Worm (Caenorhabditis elegans): ENCODE measurements around the gene plx-1.

Gene plx-1

ce11 chrIV:999675-1000074 lies 40.4 kb downstream of the plx-1 start:
- TF ChIP-seq hmg-11 (tag; optimal IDR thresholded peaks at IDR 0.05): no peak
- TF ChIP-seq fos-1 (tag; optimal IDR thresholded peaks at IDR 0.05): no peak
- TF ChIP-seq mdl-1 (tag; optimal IDR thresholded peaks at IDR 0.05): no peak
- peak; percentile 99 for TF ChIP-seq ceh-28 (tag; optimal IDR thresholded peaks at IDR 0.05)
- no peak for TF ChIP-seq fkh-2 (tag; optimal IDR thresholded peaks at IDR 0.05)
- no peak for TF ChIP-seq aly-2 (tag; optimal IDR thresholded peaks at IDR 0.05)
- no peak for TF ChIP-seq ama-1 (optimal IDR thresholded peaks at IDR 0.05)
- TF ChIP-seq pqm-1 (tag; optimal IDR thresholded peaks at IDR 0.05): no peak

ce11 chrIV:1000441-1000840 lies 41.1 kb downstream of the plx-1 start:
- TF ChIP-seq ceh-28 (tag; optimal IDR thresholded peaks at IDR 0.05) (peak; percentile 97), elt-1 (tag; optimal IDR thresholded peaks at IDR 0.05) (no peak), elt-2 (tag; optimal IDR thresholded peaks at IDR 0.05) (no peak), elt-3 (tag; optimal IDR thresholded peaks at IDR 0.05) (no peak), pha-4 (tag; optimal IDR thresholded peaks at IDR 0.05) (no peak)

- TF ChIP-seq tbx-2 (tag; optimal IDR thresholded peaks at IDR 0.05) (no peak), eor-1 (tag; optimal IDR thresholded peaks at IDR 0.05) (no peak), jun-1 (tag; optimal IDR thresholded peaks at IDR 0.05) (no peak), ceh-16 (tag; optimal IDR thresholded peaks at IDR 0.05) (no peak), nhr-76 (tag; optimal IDR thresholded peaks at IDR 0.05) (no peak), nfya-1 (tag; optimal IDR thresholded peaks at IDR 0.05; ENCODE audit: insufficient read depth) (no peak), egl-5 (tag; optimal IDR thresholded peaks at IDR 0.05) (no peak), unc-39 (tag; optimal IDR thresholded peaks at IDR 0.05) (no peak), elt-3 (tag; optimal IDR thresholded peaks at IDR 0.05) (no peak), sea-2 (GFP tag; optimal IDR thresholded peaks at IDR 0.05) (no peak), fkh-10 (GFP tag; optimal IDR thresholded peaks at IDR 0.05) (no peak), unc-62 (GFP tag; optimal IDR thresholded peaks at IDR 0.05) (no peak), nhr-25 (tag; optimal IDR thresholded peaks at IDR 0.05) (no peak), skn-1 (tag; optimal IDR thresholded peaks at IDR 0.05) (no peak), ceh-9 (tag; optimal IDR thresholded peaks at IDR 0.05) (no peak), egl-27 (tag; optimal IDR thresholded peaks at IDR 0.05) (no peak), lin-15B (tag; optimal IDR thresholded peaks at IDR 0.05) (no peak), nhr-43 (tag; optimal IDR thresholded peaks at IDR 0.05; ENCODE audit: poor library complexity, severe bottlenecking) (no peak), ceh-28 (tag; optimal IDR thresholded peaks at IDR 0.05) (no peak)
Measured at ce11 chrIV:1005761-1006160, 46.4 kb downstream of the plx-1 start, which contains the start of gene immp-2. Gene immp-2, minus strand, starts transcription at chrIV:1005861.

- peak; percentile 90 for TF ChIP-seq ceh-28 (tag; optimal IDR thresholded peaks at IDR 0.05)
- TF ChIP-seq ceh-9 (tag; optimal IDR thresholded peaks at IDR 0.05): no peak
- no peak for TF ChIP-seq nhr-237 (tag; optimal IDR thresholded peaks at IDR 0.05)
- no peak for TF ChIP-seq elt-1 (tag; optimal IDR thresholded peaks at IDR 0.05)
Measured at ce11 chrIV:1006662-1007061, 47.3 kb downstream of the plx-1 start.

- no peak for TF ChIP-seq elt-3 (tag; optimal IDR thresholded peaks at IDR 0.05)
- TF ChIP-seq nhr-237 (tag; optimal IDR thresholded peaks at IDR 0.05): no peak
- no peak for TF ChIP-seq snpc-4 (tag; optimal IDR thresholded peaks at IDR 0.05)
- TF ChIP-seq sea-2 (GFP tag; optimal IDR thresholded peaks at IDR 0.05): no peak
- TF ChIP-seq fos-1 (tag; optimal IDR thresholded peaks at IDR 0.05): no peak
- TF ChIP-seq daf-12 (tag; optimal IDR thresholded peaks at IDR 0.05): no peak
- no peak for TF ChIP-seq nhr-11 (tag; optimal IDR thresholded peaks at IDR 0.05)
- TF ChIP-seq nhr-12 (tag; optimal IDR thresholded peaks at IDR 0.05): no peak
- TF ChIP-seq nhr-25 (tag; optimal IDR thresholded peaks at IDR 0.05): no peak
- no peak for TF ChIP-seq nhr-76 (tag; optimal IDR thresholded peaks at IDR 0.05)
- TF ChIP-seq elt-1 (tag; optimal IDR thresholded peaks at IDR 0.05): no peak
- no peak for TF ChIP-seq ztf-4 (tag; optimal IDR thresholded peaks at IDR 0.05)
- no peak for TF ChIP-seq unc-62 (GFP tag; optimal IDR thresholded peaks at IDR 0.05)
- TF ChIP-seq ceh-16 (tag; optimal IDR thresholded peaks at IDR 0.05): no peak
- no peak for TF ChIP-seq ama-1 (optimal IDR thresholded peaks at IDR 0.05)
- TF ChIP-seq fkh-10 (GFP tag; optimal IDR thresholded peaks at IDR 0.05): no peak
- no peak for TF ChIP-seq aly-2 (tag; optimal IDR thresholded peaks at IDR 0.05)
- TF ChIP-seq jun-1 (tag; optimal IDR thresholded peaks at IDR 0.05): no peak
- no peak for TF ChIP-seq mml-1 (tag; optimal IDR thresholded peaks at IDR 0.05)
- no peak for TF ChIP-seq mdl-1 (tag; optimal IDR thresholded peaks at IDR 0.05)
- TF ChIP-seq egl-5 (tag; optimal IDR thresholded peaks at IDR 0.05): peak; percentile 66
- TF ChIP-seq hmg-11 (tag; optimal IDR thresholded peaks at IDR 0.05): no peak
- TF ChIP-seq lin-15B (tag; optimal IDR thresholded peaks at IDR 0.05): peak; percentile 58
- no peak for TF ChIP-seq ceh-9 (tag; optimal IDR thresholded peaks at IDR 0.05)
- peak; percentile 42 for TF ChIP-seq nfya-1 (tag; optimal IDR thresholded peaks at IDR 0.05; ENCODE audit: insufficient read depth)
- no peak for TF ChIP-seq lin-39 (tag; optimal IDR thresholded peaks at IDR 0.05)
- peak; percentile 48 for TF ChIP-seq pha-4 (tag; optimal IDR thresholded peaks at IDR 0.05)
- no peak for TF ChIP-seq skn-1 (tag; optimal IDR thresholded peaks at IDR 0.05)
- no peak for TF ChIP-seq lsy-12 (tag; optimal IDR thresholded peaks at IDR 0.05)
- no peak for TF ChIP-seq egl-27 (tag; optimal IDR thresholded peaks at IDR 0.05)
- TF ChIP-seq eor-1 (tag; optimal IDR thresholded peaks at IDR 0.05): no peak
- TF ChIP-seq elt-2 (tag; optimal IDR thresholded peaks at IDR 0.05): no peak
- no peak for TF ChIP-seq pqm-1 (tag; optimal IDR thresholded peaks at IDR 0.05)
- no peak for TF ChIP-seq zag-1 (tag; optimal IDR thresholded peaks at IDR 0.05)
- TF ChIP-seq unc-39 (tag; optimal IDR thresholded peaks at IDR 0.05): no peak
- no peak for TF ChIP-seq nhr-28 (tag; optimal IDR thresholded peaks at IDR 0.05)
- TF ChIP-seq nhr-43 (tag; optimal IDR thresholded peaks at IDR 0.05; ENCODE audit: poor library complexity, severe bottlenecking): no peak
- TF ChIP-seq nhr-77 (tag; optimal IDR thresholded peaks at IDR 0.05): no peak
Measured at ce11 chrIV:1009546-1009945, 50.2 kb downstream of the plx-1 start, which contains the start of gene Y55F3AM.9. Gene Y55F3AM.9, minus strand, starts transcription at chrIV:1009734.

Data from whole organism, L3 larva.